Worm (Caenorhabditis elegans) whole organism, early embryonic: ENCODE data around the gene cysl-3.

ENCODE experiments used
- B0310.2 ChIP-seq: sonication (generic microtip); optimal IDR thresholded peaks from 2 replicates; lab custom pipeline; 2016; ENCODE audit warnings: mild to moderate bottlenecking, missing genetic modification characterization, missing compliant biosample characterization
- F13C5.2 ChIP-seq: sonication (generic microtip); optimal IDR thresholded peaks from 2 replicates; lab custom pipeline; 2017; ENCODE audit warnings: mild to moderate bottlenecking, missing genetic modification characterization, inconsistent platforms, missing compliant biosample characterization
- ama-1 ChIP-seq: fragments of 150-350 bp; optimal IDR thresholded peaks from 2 replicates; lab custom pipeline; 2014
- ceh-13 ChIP-seq: fragments of 200-800 bp; sonication (Bioruptor generic); optimal IDR thresholded peaks from 2 replicates; lab custom pipeline; 2018; ENCODE audit warnings: mild to moderate bottlenecking, missing genetic modification characterization, missing compliant biosample characterization
- flt-1 ChIP-seq: fragments of 200-800 bp; sonication (Bioruptor generic); IDR thresholded peaks from 2 replicates; pipeline ENCODE4 v1.3.6; 2022; ENCODE audit warnings: missing genetic modification characterization, missing compliant biosample characterization
- hmbx-1 ChIP-seq: sonication (generic microtip); optimal IDR thresholded peaks from 2 replicates; lab custom pipeline; 2016; ENCODE audit warnings: mild to moderate bottlenecking, missing genetic modification characterization, missing compliant biosample characterization
- hnd-1 ChIP-seq: sonication (generic microtip); optimal IDR thresholded peaks from 2 replicates; lab custom pipeline; 2016; ENCODE audit warnings: missing genetic modification characterization, missing compliant biosample characterization
- pes-1 ChIP-seq: fragments of 200-800 bp; sonication (Bioruptor generic); IDR thresholded peaks from 2 replicates; pipeline ENCODE4 v1.3.6; 2022; ENCODE audit warnings: missing genetic modification reagents, missing genetic modification characterization, missing compliant biosample characterization
- scrt-1 ChIP-seq: fragments of 200-800 bp; sonication (Bioruptor generic); IDR thresholded peaks from 2 replicates; pipeline ENCODE4 v1.3.6; 2022; ENCODE audit warnings: missing genetic modification characterization, missing compliant biosample characterization
- tbx-11 ChIP-seq: fragments of 200-800 bp; sonication (Bioruptor generic); IDR thresholded peaks from 2 replicates; pipeline ENCODE4 v1.3.6; 2022; ENCODE audit warnings: missing genetic modification characterization, missing compliant biosample characterization
- tbx-37 ChIP-seq: fragments of 200-800 bp; sonication (Bioruptor generic); conservative IDR thresholded peaks from 2 replicates; pipeline ENCODE4 v1.3.6; 2022; ENCODE audit warnings: missing genetic modification reagents, missing genetic modification characterization, missing compliant biosample characterization
- tra-4 ChIP-seq: sonication (generic microtip); optimal IDR thresholded peaks from 2 replicates; lab custom pipeline; 2017; ENCODE audit warnings: missing genetic modification characterization, missing compliant biosample characterization

ce11 chrV:3805499-3805898 is 29.6 kb upstream of the cysl-3 start, which contains the start of gene R08F11.4:
- TF ChIP-seq ama-1 (lab: Kevin White, UChicago) = no peak
- no peak for TF ChIP-seq F13C5.2 (tag; lab: Kevin White, UChicago)
- no peak for TF ChIP-seq scrt-1 (GFP tag; lab: Robert Waterston, UW)
- no peak for TF ChIP-seq flt-1 (GFP tag; lab: Robert Waterston, UW)
- TF ChIP-seq tbx-11 (GFP tag; lab: Robert Waterston, UW) = no peak
- TF ChIP-seq ceh-13 (GFP tag; lab: Kevin White, UChicago) = no peak
- TF ChIP-seq hmbx-1 (tag; lab: Kevin White, UChicago) = no peak
- no peak for TF ChIP-seq B0310.2 (tag; lab: Kevin White, UChicago)
- no peak for TF ChIP-seq pes-1
- TF ChIP-seq tbx-37 = no peak
- no peak for TF ChIP-seq hnd-1 (tag; lab: Kevin White, UChicago)
- no peak for TF ChIP-seq tra-4 (tag; lab: Kevin White, UChicago)
